Worm (Caenorhabditis elegans): ENCODE measurements around the gene pdcd-2.

The pdcd-2 gene

ce11 chrIII:4453301-4453700, 35.4 kb upstream of the pdcd-2 start:
- TF ChIP-seq ceh-6 (GFP tag; optimal IDR thresholded peaks at IDR 0.05) (no peak), nfya-1 (tag; optimal IDR thresholded peaks at IDR 0.05) (peak; percentile 91), hlh-6 (tag; optimal IDR thresholded peaks at IDR 0.05) (no peak), fkh-6 (tag; optimal IDR thresholded peaks at IDR 0.05) (no peak)

ce11 chrIII:4452749-4453148, 34.9 kb upstream of the pdcd-2 start:
- TF ChIP-seq ceh-31 (tag; optimal IDR thresholded peaks at IDR 0.05) (peak; percentile 66), elt-4 (tag; optimal IDR thresholded peaks at IDR 0.05) (no peak), hlh-30 (tag; optimal IDR thresholded peaks at IDR 0.05; ENCODE audit: insufficient read depth) (no peak)

- TF ChIP-seq K09A11.1 (tag; optimal IDR thresholded peaks at IDR 0.05; ENCODE audit: insufficient read depth) (no peak), Y22D7AL.16 (tag; optimal IDR thresholded peaks at IDR 0.05) (no peak), lin-11 (tag; optimal IDR thresholded peaks at IDR 0.05) (no peak), tbx-2 (tag; optimal IDR thresholded peaks at IDR 0.05) (peak; percentile 11), pag-3 (tag; optimal IDR thresholded peaks at IDR 0.05; ENCODE audit: borderline replicate concordance) (no peak), nfya-1 (tag; optimal IDR thresholded peaks at IDR 0.05) (peak; percentile 66), ceh-9 (tag; optimal IDR thresholded peaks at IDR 0.05) (no peak), hlh-8 (tag; optimal IDR thresholded peaks at IDR 0.05) (no peak), sdc-2 (tag; optimal IDR thresholded peaks at IDR 0.05) (no peak), ztf-16 (tag; optimal IDR thresholded peaks at IDR 0.05) (no peak), ceh-18 (tag; optimal IDR thresholded peaks at IDR 0.05) (no peak), che-1 (tag; optimal IDR thresholded peaks at IDR 0.05) (no peak), ceh-22 (tag; optimal IDR thresholded peaks at IDR 0.05) (no peak), ttx-3 (tag; optimal IDR thresholded peaks at IDR 0.05) (no peak), fkh-6 (tag; optimal IDR thresholded peaks at IDR 0.05) (peak; percentile 40), ceh-31 (tag; optimal IDR thresholded peaks at IDR 0.05) (peak; percentile 79)
Observed at ce11 chrIII:4450773-4451423, 33.0 kb upstream of the pdcd-2 start.

ce11 chrIII:4449893-4450579, 32.2 kb upstream of the pdcd-2 start, which contains the start of gene ceh-43:
Gene ceh-43, minus strand, starts transcription at chrIII:4449943.
- TF ChIP-seq hlh-15 (tag; optimal IDR thresholded peaks at IDR 0.05) (no peak), rnt-1 (tag; optimal IDR thresholded peaks at IDR 0.05) (no peak), Y22D7AL.16 (tag; optimal IDR thresholded peaks at IDR 0.05) (no peak), ztf-16 (tag; optimal IDR thresholded peaks at IDR 0.05) (no peak), ttx-3 (tag; optimal IDR thresholded peaks at IDR 0.05) (no peak), ceh-22 (tag; optimal IDR thresholded peaks at IDR 0.05) (no peak)

- TF ChIP-seq unc-42 (tag; optimal IDR thresholded peaks at IDR 0.05) (no peak), fkh-6 (tag; optimal IDR thresholded peaks at IDR 0.05) (no peak), Y22D7AL.16 (tag; optimal IDR thresholded peaks at IDR 0.05) (no peak), gmeb-2 (tag; optimal IDR thresholded peaks at IDR 0.05) (no peak), pros-1 (tag; optimal IDR thresholded peaks at IDR 0.05) (no peak), odd-2 (tag; optimal IDR thresholded peaks at IDR 0.05) (no peak), pqm-1 (tag; optimal IDR thresholded peaks at IDR 0.05) (no peak), ceh-48 (tag; optimal IDR thresholded peaks at IDR 0.05) (no peak), ceh-45 (GFP tag; IDR thresholded peaks at IDR 0.05) (no peak), fax-1 (tag; optimal IDR thresholded peaks at IDR 0.05) (no peak), C08G9.2 (tag; optimal IDR thresholded peaks at IDR 0.05) (no peak), ama-1 (optimal IDR thresholded peaks at IDR 0.05) (no peak), zip-5 (tag; optimal IDR thresholded peaks at IDR 0.05) (no peak), nhr-11 (tag; optimal IDR thresholded peaks at IDR 0.05) (no peak), ceh-30 (tag; optimal IDR thresholded peaks at IDR 0.05) (no peak), unc-55 (GFP tag; optimal IDR thresholded peaks at IDR 0.05) (no peak), pha-2 (tag; optimal IDR thresholded peaks at IDR 0.05) (no peak)
Observed at ce11 chrIII:4449357-4449756, 31.5 kb upstream of the pdcd-2 start.
